Fruit fly (Drosophila melanogaster) whole organism, prepupa: ENCODE results near the gene CG3223.
A peak's percentile ranks its signal among the peaks of the same experiment; 100 is the strongest.

Experiments used
- Blimp-1 ChIP-seq: fragments of 200-800 bp; sonication (Bioruptor generic); optimal IDR thresholded peaks from 3 replicates; lab custom pipeline; 2017; ENCODE audit warnings: missing biosample characterization, missing genetic modification characterization, mild to moderate bottlenecking, moderate library complexity, missing genetic modification reagents
- CG10631 ChIP-seq: fragments of 200-800 bp; sonication (Bioruptor generic); optimal IDR thresholded peaks from 2 replicates; lab custom pipeline; 2016; ENCODE audit warnings: missing biosample characterization, missing genetic modification characterization
- CG10669 ChIP-seq: fragments of 200-800 bp; sonication (Bioruptor generic); optimal IDR thresholded peaks from 3 replicates; lab custom pipeline; 2018; ENCODE audit warnings: missing biosample characterization, mild to moderate bottlenecking, missing genetic modification characterization, moderate library complexity
- CG11294 ChIP-seq: fragments of 200-800 bp; sonication (Bioruptor generic); IDR thresholded peaks from 2 replicates; pipeline ENCODE4 v1.3.6; 2022; ENCODE audit warnings: missing biosample characterization, missing genetic modification characterization
- CG11762 ChIP-seq: fragments of 200-800 bp; sonication (Bioruptor generic); optimal IDR thresholded peaks from 3 replicates; lab custom pipeline; 2016; ENCODE audit warnings: missing biosample characterization, missing genetic modification characterization; ENCODE audit not compliant: insufficient read depth
- CG11902 ChIP-seq: fragments of 200-800 bp; sonication (Bioruptor generic); optimal IDR thresholded peaks from 3 replicates; lab custom pipeline; 2016; ENCODE audit warnings: missing biosample characterization, missing genetic modification characterization
- CG15336 ChIP-seq: fragments of 200-800 bp; sonication (Bioruptor generic); IDR thresholded peaks from 2 replicates; pipeline ENCODE4 v1.3.6; 2022; ENCODE audit warnings: missing biosample characterization, missing genetic modification characterization
- CG1621 ChIP-seq: fragments of 200-800 bp; sonication (Bioruptor generic); optimal IDR thresholded peaks from 3 replicates; lab custom pipeline; 2018; ENCODE audit warnings: missing biosample characterization, mild to moderate bottlenecking, missing genetic modification characterization
- CG16779 ChIP-seq: fragments of 200-800 bp; sonication (Bioruptor generic); optimal IDR thresholded peaks from 3 replicates; lab custom pipeline; 2017; ENCODE audit warnings: missing biosample characterization, mild to moderate bottlenecking, missing genetic modification characterization
- CG3032 ChIP-seq: fragments of 200-800 bp; optimal IDR thresholded peaks from 2 replicates; lab custom pipeline; 2019; ENCODE audit warnings: missing biosample characterization, mild to moderate bottlenecking, missing genetic modification characterization, moderate library complexity
- CG31627 ChIP-seq: fragments of 200-800 bp; sonication (Bioruptor generic); optimal IDR thresholded peaks from 3 replicates; lab custom pipeline; 2016; ENCODE audit warnings: missing biosample characterization, missing genetic modification characterization
- CG32006 ChIP-seq: fragments of 200-800 bp; sonication (Bioruptor generic); optimal IDR thresholded peaks from 3 replicates; lab custom pipeline; 2017; ENCODE audit warnings: missing biosample characterization, mild to moderate bottlenecking, missing genetic modification characterization
- CG34406 ChIP-seq: fragments of 200-800 bp; sonication (Bioruptor generic); optimal IDR thresholded peaks from 3 replicates; lab custom pipeline; 2016; ENCODE audit warnings: missing biosample characterization, missing genetic modification characterization
- CG6163 ChIP-seq: fragments of 200-800 bp; sonication (Bioruptor generic); IDR thresholded peaks from 3 replicates; pipeline ENCODE4 v1.3.6; 2022; ENCODE audit warnings: missing biosample characterization, missing genetic modification characterization
- CG6276 ChIP-seq: fragments of 200-800 bp; sonication (Bioruptor generic); optimal IDR thresholded peaks from 2 replicates; lab custom pipeline; 2017; ENCODE audit warnings: missing biosample characterization, mild to moderate bottlenecking, missing genetic modification characterization
- CG6792 ChIP-seq: fragments of 200-800 bp; sonication (Bioruptor generic); optimal IDR thresholded peaks from 3 replicates; lab custom pipeline; 2016; ENCODE audit warnings: missing biosample characterization, missing genetic modification characterization
- CG6808 ChIP-seq: fragments of 200-800 bp; sonication (Bioruptor generic); optimal IDR thresholded peaks from 3 replicates; lab custom pipeline; 2017; ENCODE audit warnings: missing biosample characterization, missing genetic modification characterization, mild to moderate bottlenecking, moderate library complexity, missing genetic modification reagents
- CG6854 ChIP-seq: fragments of 200-800 bp; sonication (Bioruptor generic); optimal IDR thresholded peaks from 2 replicates; lab custom pipeline; 2017; ENCODE audit warnings: missing biosample characterization, mild to moderate bottlenecking, missing genetic modification characterization
- CG7368 ChIP-seq: fragments of 200-800 bp; sonication (Bioruptor generic); optimal IDR thresholded peaks from 3 replicates; lab custom pipeline; 2016; ENCODE audit warnings: missing biosample characterization, missing genetic modification characterization
- CG8119 ChIP-seq: fragments of 200-800 bp; sonication (Bioruptor generic); IDR thresholded peaks from 3 replicates; pipeline ENCODE4 v1.3.6; 2022; ENCODE audit warnings: missing biosample characterization, missing genetic modification characterization
- CG8319 ChIP-seq: fragments of 200-800 bp; sonication (Bioruptor generic); optimal IDR thresholded peaks from 3 replicates; lab custom pipeline; 2016; ENCODE audit warnings: missing biosample characterization, missing genetic modification characterization
- Eip75B ChIP-seq: fragments of 200-800 bp; sonication (Bioruptor generic); optimal IDR thresholded peaks from 3 replicates; lab custom pipeline; 2016; ENCODE audit warnings: missing biosample characterization, missing genetic modification characterization
- Eip78C ChIP-seq: fragments of 200-800 bp; sonication (Bioruptor generic); peaks from one replicate; lab custom pipeline; 2016; ENCODE audit warnings: missing biosample characterization, missing genetic modification characterization
- Eip93F ChIP-seq: fragments of 200-800 bp; sonication (Bioruptor generic); optimal IDR thresholded peaks from 2 replicates; lab custom pipeline; 2016; ENCODE audit warnings: missing biosample characterization, mild to moderate bottlenecking, missing genetic modification characterization
- Ets21C ChIP-seq: fragments of 200-800 bp; sonication (Bioruptor generic); optimal IDR thresholded peaks from 3 replicates; lab custom pipeline; 2016; ENCODE audit warnings: missing biosample characterization, missing genetic modification characterization
- Ets96B ChIP-seq: fragments of 200-800 bp; optimal IDR thresholded peaks from 2 replicates; lab custom pipeline; 2019; ENCODE audit warnings: missing biosample characterization, mild to moderate bottlenecking, missing genetic modification characterization, moderate library complexity
- Gug ChIP-seq: fragments of 200-800 bp; sonication (Bioruptor generic); IDR thresholded peaks from 2 replicates; pipeline ENCODE4 v1.3.6; 2022; ENCODE audit warnings: missing biosample characterization, missing genetic modification characterization
- Hr38 ChIP-seq: sonication (Bioruptor generic); optimal IDR thresholded peaks from 2 replicates; lab custom pipeline; 2016; ENCODE audit warnings: missing biosample characterization, missing genetic modification characterization
- Hr39 ChIP-seq: fragments of 200-800 bp; sonication (Bioruptor generic); optimal IDR thresholded peaks from 2 replicates; lab custom pipeline; 2016; ENCODE audit warnings: missing biosample characterization, missing genetic modification characterization
- Met ChIP-seq: fragments of 200-800 bp; sonication (Bioruptor generic); optimal IDR thresholded peaks from 3 replicates; lab custom pipeline; 2016; ENCODE audit warnings: missing biosample characterization, missing genetic modification characterization
- OdsH ChIP-seq: fragments of 200-800 bp; sonication (Bioruptor generic); optimal IDR thresholded peaks from 3 replicates; lab custom pipeline; 2016; ENCODE audit warnings: missing biosample characterization, missing genetic modification characterization
- Smox ChIP-seq: fragments of 200-800 bp; sonication (Bioruptor generic); optimal IDR thresholded peaks from 3 replicates; lab custom pipeline; 2016; ENCODE audit warnings: missing biosample characterization, missing genetic modification characterization
- Sox102F ChIP-seq: fragments of 200-800 bp; sonication (Bioruptor generic); optimal IDR thresholded peaks from 2 replicates; lab custom pipeline; 2016; ENCODE audit warnings: missing biosample characterization, mild to moderate bottlenecking, missing genetic modification characterization
- Sox14 ChIP-seq: fragments of 200-800 bp; sonication (Bioruptor generic); optimal IDR thresholded peaks from 3 replicates; lab custom pipeline; 2016; ENCODE audit warnings: missing biosample characterization, missing genetic modification characterization
- Sox15 ChIP-seq: fragments of 200-800 bp; sonication (Bioruptor generic); optimal IDR thresholded peaks from 3 replicates; lab custom pipeline; 2016; ENCODE audit warnings: missing biosample characterization, missing genetic modification characterization
- achi ChIP-seq: fragments of 200-800 bp; sonication (Bioruptor generic); optimal IDR thresholded peaks from 3 replicates; lab custom pipeline; 2016; ENCODE audit warnings: missing biosample characterization, missing genetic modification characterization
- acj6 ChIP-seq: fragments of 200-800 bp; sonication (Bioruptor generic); optimal IDR thresholded peaks from 3 replicates; lab custom pipeline; 2016; ENCODE audit warnings: missing biosample characterization, missing genetic modification characterization
- cyc ChIP-seq: fragments of 200-800 bp; sonication (Bioruptor generic); optimal IDR thresholded peaks from 3 replicates; lab custom pipeline; 2016; ENCODE audit warnings: missing biosample characterization, missing genetic modification characterization
- dac ChIP-seq: fragments of 200-800 bp; sonication (Bioruptor generic); optimal IDR thresholded peaks from 2 replicates; lab custom pipeline; 2017; ENCODE audit warnings: missing biosample characterization, mild to moderate bottlenecking, missing genetic modification characterization
- dsx ChIP-seq: fragments of 200-800 bp; optimal IDR thresholded peaks from 3 replicates; lab custom pipeline; 2019; ENCODE audit warnings: missing biosample characterization, mild to moderate bottlenecking, missing genetic modification characterization, moderate library complexity; ENCODE audit not compliant: poor library complexity, severe bottlenecking
- eg ChIP-seq: fragments of 200-800 bp; sonication (Bioruptor generic); IDR thresholded peaks from 3 replicates; pipeline ENCODE4 v1.3.6; 2022; ENCODE audit warnings: missing biosample characterization, missing genetic modification characterization
- esn ChIP-seq: fragments of 200-800 bp; sonication (Bioruptor generic); optimal IDR thresholded peaks from 2 replicates; lab custom pipeline; 2016; ENCODE audit warnings: missing biosample characterization, mild to moderate bottlenecking, missing genetic modification characterization, moderate library complexity
- fd59A ChIP-seq: fragments of 200-800 bp; sonication (Bioruptor generic); optimal IDR thresholded peaks from 2 replicates; lab custom pipeline; 2017; ENCODE audit warnings: missing biosample characterization, mild to moderate bottlenecking, missing genetic modification characterization, missing genetic modification reagents
- fkh ChIP-seq: fragments of 200-800 bp; sonication (Bioruptor generic); optimal IDR thresholded peaks from 3 replicates; lab custom pipeline; 2017; ENCODE audit warnings: missing biosample characterization, mild to moderate bottlenecking, missing genetic modification characterization, moderate library complexity
- lz ChIP-seq: fragments of 200-800 bp; sonication (Bioruptor generic); optimal IDR thresholded peaks from 3 replicates; lab custom pipeline; 2016; ENCODE audit warnings: missing biosample characterization, missing genetic modification characterization
- pdm3 ChIP-seq: fragments of 200-800 bp; sonication (Bioruptor generic); optimal IDR thresholded peaks from 3 replicates; lab custom pipeline; 2016; ENCODE audit warnings: missing biosample characterization, missing genetic modification characterization
- salr ChIP-seq, 2 experiments: fragments of 200-800 bp; sonication (Bioruptor generic); optimal IDR thresholded peaks; 3 replicates each; lab custom pipeline; 2016 to 2018; ENCODE audit warnings: missing biosample characterization in 2 of 2, missing genetic modification characterization in 2 of 2, mild to moderate bottlenecking in 1 of 2
- spab ChIP-seq: fragments of 200-800 bp; sonication (Bioruptor generic); optimal IDR thresholded peaks from 2 replicates; lab custom pipeline; 2017; ENCODE audit warnings: missing biosample characterization, mild to moderate bottlenecking, missing genetic modification characterization, missing genetic modification reagents
- ss ChIP-seq, 2 experiments: fragments of 200-800 bp; sonication (Bioruptor generic); optimal IDR thresholded peaks; 2 replicates in 1 of 2; 3 replicates in 1 of 2; lab custom pipeline; 2017 to 2018; ENCODE audit warnings: mild to moderate bottlenecking in 2 of 2, missing biosample characterization in 2 of 2, missing genetic modification characterization in 2 of 2, moderate library complexity in 1 of 2
- svp ChIP-seq: fragments of 200-800 bp; sonication (Bioruptor generic); peaks from one replicate; lab custom pipeline; 2016; ENCODE audit warnings: missing biosample characterization, missing genetic modification characterization
- topi ChIP-seq: fragments of 200-800 bp; sonication (Bioruptor generic); optimal IDR thresholded peaks from 3 replicates; lab custom pipeline; 2016; ENCODE audit warnings: missing biosample characterization, missing genetic modification characterization
- vri ChIP-seq: fragments of 200-800 bp; sonication (Bioruptor generic); optimal IDR thresholded peaks from 3 replicates; lab custom pipeline; 2016; ENCODE audit warnings: missing biosample characterization, mild to moderate bottlenecking, missing genetic modification characterization

The CG3223 gene

dm6 chr3R:8037896-8038295, 28.7 kb downstream of the CG3223 start:
- peak; percentile 71 for TF ChIP-seq OdsH (GFP tag; lab: Kevin White, UChicago)
- TF ChIP-seq CG10669 (GFP tag; lab: Kevin White, UChicago) = peak; percentile 61
- TF ChIP-seq CG32006 (GFP tag; lab: Kevin White, UChicago) = peak; percentile 84
- peak; percentile 46 for TF ChIP-seq CG3032
- TF ChIP-seq CG6276 (GFP tag; lab: Kevin White, UChicago) = peak; percentile 78
- peak; percentile 89 for TF ChIP-seq svp (GFP tag; lab: Kevin White, UChicago)
- TF ChIP-seq Sox14 = peak; percentile 38
- TF ChIP-seq CG11762 (GFP tag; lab: Kevin White, UChicago) = peak; percentile 55
- TF ChIP-seq Eip93F = no peak
- TF ChIP-seq CG10631 = peak; percentile 54
- peak; percentile 54 for TF ChIP-seq CG8319
- TF ChIP-seq spab (GFP tag; lab: Kevin White, UChicago) = peak; percentile 21
- TF ChIP-seq CG15336 (GFP tag; lab: Robert Waterston, UW) = peak; percentile 82
- peak; percentile 49 for TF ChIP-seq Met (GFP tag; lab: Kevin White, UChicago)
- peak; percentile 50 for TF ChIP-seq CG34406 (GFP tag; lab: Kevin White, UChicago)
- peak; percentile 47 for TF ChIP-seq CG11902
- TF ChIP-seq Hr39 (GFP tag; lab: Kevin White, UChicago) = peak; percentile 31
- TF ChIP-seq Eip75B (GFP tag; lab: Kevin White, UChicago) = peak; percentile 58
- TF ChIP-seq Sox102F = peak; percentile 51
- no peak for TF ChIP-seq Hr38 (GFP tag; lab: Kevin White, UChicago)
- TF ChIP-seq fd59A = no peak
- TF ChIP-seq dac (GFP tag; lab: Kevin White, UChicago) = peak; percentile 69
- no peak for TF ChIP-seq ss (GFP tag; optimal IDR thresholded peaks at IDR 0.05; lab: Kevin White, UChicago)
- peak; percentile 55 for TF ChIP-seq achi (GFP tag; lab: Kevin White, UChicago)
- peak; percentile 90 for TF ChIP-seq CG6163
- TF ChIP-seq vri (GFP tag; lab: Kevin White, UChicago) = no peak
- peak; percentile 90 for TF ChIP-seq Eip78C (GFP tag; lab: Kevin White, UChicago)
- no peak for TF ChIP-seq CG6854 (GFP tag; lab: Kevin White, UChicago)
- peak; percentile 92 for TF ChIP-seq eg (GFP tag; lab: Robert Waterston, UW)
- peak; percentile 48 for TF ChIP-seq CG31627 (GFP tag; lab: Kevin White, UChicago)
- peak; percentile 55 for TF ChIP-seq cyc (GFP tag; lab: Kevin White, UChicago)
- TF ChIP-seq CG6792 (GFP tag; lab: Kevin White, UChicago) = peak; percentile 61
- TF ChIP-seq salr (GFP tag; optimal IDR thresholded peaks at IDR 0.05; lab: Kevin White, UChicago) = peak in 1 of 2 experiments; percentile 46
- TF ChIP-seq Ets96B (tag; lab: Kevin White, UChicago) = peak; percentile 53
- peak; percentile 13 for TF ChIP-seq Ets21C (GFP tag; lab: Kevin White, UChicago)
- TF ChIP-seq Sox15 = no peak
- peak; percentile 46 for TF ChIP-seq CG6808 (GFP tag; lab: Kevin White, UChicago)
- peak; percentile 79 for TF ChIP-seq Gug
- peak; percentile 62 for TF ChIP-seq esn (GFP tag; lab: Kevin White, UChicago)
- TF ChIP-seq CG7368 (GFP tag; lab: Kevin White, UChicago) = peak; percentile 63
- peak; percentile 58 for TF ChIP-seq topi
- peak; percentile 64 for TF ChIP-seq CG11294 (GFP tag; lab: Robert Waterston, UW)
- TF ChIP-seq lz (GFP tag; lab: Kevin White, UChicago) = peak; percentile 48
- TF ChIP-seq CG16779 (tag; lab: Kevin White, UChicago) = no peak
- TF ChIP-seq pdm3 (GFP tag; lab: Kevin White, UChicago) = peak; percentile 56
- TF ChIP-seq acj6 = peak; percentile 54
- TF ChIP-seq CG1621 (tag; lab: Kevin White, UChicago) = no peak
- no peak for TF ChIP-seq fkh (GFP tag; lab: Kevin White, UChicago)
- peak; percentile 88 for TF ChIP-seq CG8119 (GFP tag; lab: Robert Waterston, UW)
- peak; percentile 10 for TF ChIP-seq Blimp-1 (GFP tag; lab: Kevin White, UChicago)
- TF ChIP-seq dsx (GFP tag; lab: Kevin White, UChicago) = peak; percentile 19
- TF ChIP-seq Smox = peak; percentile 28
